Fruit fly (Drosophila melanogaster) Kc167 (cell line): ENCODE data around the gene DEF8.

ENCODE experiments used
- insv ChIP-seq: fragments of >200 bp; optimal IDR thresholded peaks from 3 replicates; lab custom pipeline; 2018; ENCODE audit warnings: missing external identifiers
- psq ChIP-seq: fragments of >200 bp; optimal IDR thresholded peaks from 2 replicates; lab custom pipeline; 2017; ENCODE audit warnings: missing external identifiers

DNA sequence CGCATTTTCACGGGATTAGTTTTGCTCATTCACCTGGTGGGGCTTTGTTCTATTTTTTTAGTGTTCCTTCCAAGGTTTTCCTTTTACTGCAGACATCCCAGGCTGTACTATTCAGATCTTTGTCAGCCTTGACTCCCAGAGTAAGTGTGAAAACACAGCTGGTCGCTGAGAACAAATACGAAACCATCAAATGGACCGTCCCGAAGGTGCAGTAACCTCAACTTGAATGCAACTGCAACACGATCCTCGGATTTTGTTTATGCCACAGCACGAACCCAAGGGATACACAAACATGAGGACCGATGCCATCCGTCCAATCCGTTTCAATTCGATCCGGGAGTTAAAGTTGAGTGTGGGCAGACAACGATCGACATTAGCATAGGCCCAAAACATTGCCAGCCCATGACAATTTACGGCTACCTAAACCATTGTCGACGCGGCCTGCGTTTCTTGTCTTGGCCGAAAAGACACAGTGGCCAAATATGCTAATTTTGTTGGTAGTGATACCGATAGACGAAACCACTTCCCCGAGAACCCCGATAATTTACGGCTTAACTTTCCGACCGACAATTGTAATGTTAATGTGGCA, 48.8 kb upstream of the DEF8 start:
- TF ChIP-seq psq (lab: Kevin White, UChicago) (no peak), insv (lab: Kevin White, UChicago) (no peak)
